Fruit fly (Drosophila melanogaster) whole organism, wandering third instar larva: ENCODE measurements around the gene ND-ASHI.

ENCODE experiments used
- Abd-B ChIP-seq: fragments of >200 bp; optimal IDR thresholded peaks from 2 replicates; lab custom pipeline; 2017; ENCODE audit warnings: missing biosample characterization, missing genetic modification characterization
- CG32264 ChIP-seq: fragments of 200-800 bp; sonication (Bioruptor generic); optimal IDR thresholded peaks from 2 replicates; lab custom pipeline; 2016; ENCODE audit warnings: missing biosample characterization, missing genetic modification characterization
- Dfd ChIP-seq: fragments of >200 bp; optimal IDR thresholded peaks from 2 replicates; lab custom pipeline; 2017; ENCODE audit warnings: missing biosample characterization, missing genetic modification characterization
- Dif ChIP-seq: fragments of 200-275, 200-300 bp; sonication (Bioruptor generic); optimal IDR thresholded peaks from 2 replicates; lab custom pipeline; 2018; ENCODE audit warnings: missing biosample characterization, missing genetic modification characterization; ENCODE audit not compliant: partially characterized antibody
- HLH106 ChIP-seq: fragments of 200-800 bp; optimal IDR thresholded peaks from 3 replicates; lab custom pipeline; 2019; ENCODE audit warnings: missing biosample characterization, mild to moderate bottlenecking, missing genetic modification characterization, moderate library complexity
- Hnf4 ChIP-seq: fragments of 200-800 bp; sonication (Bioruptor generic); optimal IDR thresholded peaks from 2 replicates; lab custom pipeline; 2016; ENCODE audit warnings: missing biosample characterization, mild to moderate bottlenecking, missing genetic modification characterization
- Hr78 ChIP-seq: fragments of >200 bp; optimal IDR thresholded peaks from 2 replicates; lab custom pipeline; 2017; ENCODE audit warnings: missing biosample characterization, missing genetic modification characterization
- Hr83 ChIP-seq: fragments of 200-300 bp; sonication (Bioruptor generic); optimal IDR thresholded peaks from 2 replicates; lab custom pipeline; 2016; ENCODE audit warnings: missing biosample characterization, mild to moderate bottlenecking, missing genetic modification characterization, moderate library complexity; ENCODE audit not compliant: poor library complexity, severe bottlenecking
- Jra ChIP-seq: sonication (Bioruptor generic); optimal IDR thresholded peaks from 2 replicates; lab custom pipeline; 2016; ENCODE audit warnings: missing biosample characterization, missing genetic modification characterization
- Mio ChIP-seq: sonication (Bioruptor generic); optimal IDR thresholded peaks from 2 replicates; lab custom pipeline; 2016; ENCODE audit warnings: missing biosample characterization, missing genetic modification characterization
- Myc ChIP-seq: fragments of >200 bp; optimal IDR thresholded peaks from 2 replicates; lab custom pipeline; 2017
- N ChIP-seq: fragments of >200 bp; optimal IDR thresholded peaks from 2 replicates; lab custom pipeline; 2018; ENCODE audit warnings: missing biosample characterization, missing external identifiers, missing genetic modification characterization
- OdsH ChIP-seq: fragments of 200-800 bp; sonication (Bioruptor generic); optimal IDR thresholded peaks from 2 replicates; lab custom pipeline; 2016; ENCODE audit warnings: missing biosample characterization, mild to moderate bottlenecking, missing genetic modification characterization
- Rel ChIP-seq, 2 experiments: fragments of 200-800 bp; sonication (Bioruptor generic) in 1 of 2; optimal IDR thresholded peaks; 2 replicates in 1 of 2; 3 replicates in 1 of 2; lab custom pipeline; 2016 to 2019; ENCODE audit warnings: mild to moderate bottlenecking in 2 of 2, missing biosample characterization in 2 of 2, missing genetic modification characterization in 2 of 2, moderate library complexity in 1 of 2
- Sp1 ChIP-seq: fragments of 200-800 bp; sonication (Bioruptor generic); optimal IDR thresholded peaks from 3 replicates; lab custom pipeline; 2019; ENCODE audit warnings: missing biosample characterization, mild to moderate bottlenecking, missing genetic modification characterization, moderate library complexity
- Vsx2 ChIP-seq: fragments of 200-300, 225-300 bp; sonication (Bioruptor generic); optimal IDR thresholded peaks from 2 replicates; lab custom pipeline; 2018; ENCODE audit warnings: missing biosample characterization, missing genetic modification characterization; ENCODE audit not compliant: partially characterized antibody
- br ChIP-seq: fragments of 200-800 bp; sonication (Bioruptor generic); optimal IDR thresholded peaks from 2 replicates; lab custom pipeline; 2016; ENCODE audit warnings: missing biosample characterization, missing genetic modification characterization
- brk ChIP-seq: fragments of 200-800 bp; sonication (Bioruptor generic); optimal IDR thresholded peaks from 2 replicates; lab custom pipeline; 2016; ENCODE audit warnings: missing biosample characterization, mild to moderate bottlenecking, missing genetic modification characterization
- dl ChIP-seq, 2 experiments: fragments of 175-275, 200-275 bp in 1 of 2; fragments of 200-275 bp in 1 of 2; sonication (Bioruptor generic); optimal IDR thresholded peaks; lab custom pipeline; 2018; ENCODE audit warnings: mild to moderate bottlenecking in 2 of 2, missing biosample characterization in 2 of 2, missing genetic modification characterization in 2 of 2, moderate library complexity in 2 of 2; ENCODE audit not compliant: partially characterized antibody in 2 of 2, insufficient read depth in 1 of 2
- dsf ChIP-seq: sonication (Bioruptor generic); optimal IDR thresholded peaks from 2 replicates; lab custom pipeline; 2016; ENCODE audit warnings: missing biosample characterization, missing genetic modification characterization, borderline replicate concordance
- ey ChIP-seq: fragments of 200-800 bp; sonication (Bioruptor generic); optimal IDR thresholded peaks from 2 replicates; lab custom pipeline; 2016; ENCODE audit warnings: missing biosample characterization, missing genetic modification characterization
- foxo ChIP-seq, 2 experiments: fragments of 200-800 bp; sonication (Bioruptor generic); optimal IDR thresholded peaks; 2 replicates in 1 of 2; 3 replicates in 1 of 2; lab custom pipeline; 2016 to 2017; ENCODE audit warnings: missing biosample characterization in 2 of 2, missing genetic modification characterization in 2 of 2
- h ChIP-seq: fragments of 200-800 bp; sonication (Bioruptor generic); optimal IDR thresholded peaks from 3 replicates; lab custom pipeline; 2016; ENCODE audit warnings: missing biosample characterization, mild to moderate bottlenecking, missing genetic modification characterization
- jim ChIP-seq: fragments of 175-275, 200-325 bp; sonication (Bioruptor generic); optimal IDR thresholded peaks from 2 replicates; lab custom pipeline; 2016; ENCODE audit warnings: missing biosample characterization, mild to moderate bottlenecking, missing genetic modification characterization
- pan ChIP-seq: fragments of >200 bp; optimal IDR thresholded peaks from 2 replicates; lab custom pipeline; 2017
- rgr ChIP-seq: fragments of 200-800 bp; sonication (Bioruptor generic); optimal IDR thresholded peaks from 3 replicates; lab custom pipeline; 2016; ENCODE audit warnings: missing biosample characterization, mild to moderate bottlenecking, missing genetic modification characterization
- sv ChIP-seq: fragments of 200-800 bp; sonication (Bioruptor generic); optimal IDR thresholded peaks from 3 replicates; lab custom pipeline; 2016; ENCODE audit warnings: missing biosample characterization, missing genetic modification characterization
- tai ChIP-seq: sonication (Bioruptor generic); optimal IDR thresholded peaks from 2 replicates; lab custom pipeline; 2016; ENCODE audit warnings: missing biosample characterization, missing genetic modification characterization
- usp ChIP-seq: fragments of >200 bp; optimal IDR thresholded peaks from 2 replicates; lab custom pipeline; 2017; ENCODE audit warnings: missing biosample characterization, missing genetic modification characterization
- woc ChIP-seq: sonication (Bioruptor generic); optimal IDR thresholded peaks from 2 replicates; lab custom pipeline; 2016; ENCODE audit warnings: missing biosample characterization, mild to moderate bottlenecking, missing genetic modification characterization

Gene ND-ASHI

dm6 chrX:6679502-6679810 lies 538 bp upstream of the ND-ASHI start:
- no peak for TF ChIP-seq Mio (GFP tag; lab: Kevin White, UChicago)
- no peak for TF ChIP-seq Rel (GFP tag; optimal IDR thresholded peaks at IDR 0.05; lab: Kevin White, UChicago)
- TF ChIP-seq Rel (tag; optimal IDR thresholded peaks at IDR 0.05; lab: Kevin White, UChicago): peak; percentile 84
- TF ChIP-seq, all 38 proteins: peak for 1

- TF ChIP-seq h (GFP tag; lab: Kevin White, UChicago) (peak; percentile 36), N (GFP tag; lab: Kevin White, UChicago) (no peak), dl (GFP tag; optimal IDR thresholded peaks at IDR 0.05; lab: Kevin White, UChicago; ENCODE audit: insufficient read depth in 1 of 2, partially characterized antibody in 2 of 2) (no peak), OdsH (GFP tag; lab: Kevin White, UChicago) (no peak), Mio (GFP tag; lab: Kevin White, UChicago) (no peak), Vsx2 (GFP tag; lab: Kevin White, UChicago) (no peak), foxo (GFP tag; optimal IDR thresholded peaks at IDR 0.05; lab: Kevin White, UChicago) (peak in 1 of 2 experiments; percentile 36), usp (GFP tag; lab: Kevin White, UChicago) (no peak), br (GFP tag; lab: Kevin White, UChicago) (no peak), woc (peak; percentile 48), jim (GFP tag; lab: Kevin White, UChicago) (no peak), ey (peak; percentile 2), CG32264 (GFP tag; lab: Kevin White, UChicago) (no peak), HLH106 (tag; lab: Kevin White, UChicago) (peak; percentile 45), Sp1 (GFP tag; lab: Kevin White, UChicago) (peak; percentile 17), dsf (GFP tag; lab: Kevin White, UChicago) (no peak), rgr (GFP tag; lab: Kevin White, UChicago) (peak; percentile 39), Dfd (no peak), Rel (GFP tag; optimal IDR thresholded peaks at IDR 0.05; lab: Kevin White, UChicago) (no peak), Rel (tag; optimal IDR thresholded peaks at IDR 0.05; lab: Kevin White, UChicago) (peak; percentile 1), pan (lab: Kevin White, UChicago) (no peak), sv (GFP tag; lab: Kevin White, UChicago) (peak; percentile 6), Hnf4 (no peak), Dif (GFP tag; lab: Kevin White, UChicago) (no peak), tai (no peak), Abd-B (GFP tag; lab: Kevin White, UChicago) (no peak), Myc (no peak), Hr83 (no peak), Jra (GFP tag; lab: Kevin White, UChicago) (no peak)
Observed at dm6 chrX:6677826-6678489, 960 bp downstream of the ND-ASHI start, which contains the start of gene Fum1. Gene Fum1 (plus strand): TSS chrX:6678424.

dm6 chrX:6673637-6674487 lies 5.1 kb downstream of the ND-ASHI start, which contains the start of the genes CG3198 and Mcm6:
Gene CG3198 (minus strand): TSS chrX:6673973.
Gene Mcm6 (plus strand): TSS chrX:6674387.
- TF ChIP-seq Vsx2 (GFP tag; lab: Kevin White, UChicago): no peak
- TF ChIP-seq tai: no peak
- TF ChIP-seq Myc: peak; percentile 6
- TF ChIP-seq OdsH (GFP tag; lab: Kevin White, UChicago): no peak
- peak; percentile 16 for TF ChIP-seq HLH106 (tag; lab: Kevin White, UChicago)
- TF ChIP-seq Rel (GFP tag; optimal IDR thresholded peaks at IDR 0.05; lab: Kevin White, UChicago): no peak
- TF ChIP-seq Rel (tag; optimal IDR thresholded peaks at IDR 0.05; lab: Kevin White, UChicago): no peak
- TF ChIP-seq Hr78 (GFP tag; lab: Kevin White, UChicago): no peak
- TF ChIP-seq Dif (GFP tag; lab: Kevin White, UChicago): no peak

dm6 chrX:6663976-6664375 lies 14.9 kb downstream of the ND-ASHI start:
- TF ChIP-seq Rel (GFP tag; optimal IDR thresholded peaks at IDR 0.05; lab: Kevin White, UChicago): no peak
- peak; percentile 32 for TF ChIP-seq Rel (tag; optimal IDR thresholded peaks at IDR 0.05; lab: Kevin White, UChicago)
- no peak for TF ChIP-seq brk (GFP tag; lab: Kevin White, UChicago)
